Worm (Caenorhabditis elegans): Measurements from ENCODE around the gene nep-22.

- TF ChIP-seq ref-1 (GFP tag; conservative IDR thresholded peaks at IDR 0.05) (no peak), cog-1 (tag; optimal IDR thresholded peaks at IDR 0.05) (no peak)
Measured at ce11 chrX:9062523-9062922, 28.2 kb downstream of the nep-22 start, which contains the start of gene F47E1.4.

Data from whole organism, midembryonic.